Worm (Caenorhabditis elegans) whole organism, young adult: Measurements from ENCODE around the gene pdi-1.
A peak's percentile ranks its signal among the peaks of the same experiment; 100 is the strongest.

ENCODE experiments used
- B0336.3 ChIP-seq: fragments of 200-800 bp; sonication (Bioruptor generic); IDR thresholded peaks from 2 replicates; pipeline ENCODE4 v1.3.6; 2022; ENCODE audit warnings: missing genetic modification characterization, missing compliant biosample characterization
- D2030.7 ChIP-seq: fragments of 200-800 bp; sonication (Bioruptor generic); IDR thresholded peaks from 2 replicates; pipeline ENCODE4 v1.3.6; 2022; ENCODE audit warnings: missing genetic modification reagents, missing genetic modification characterization, missing compliant biosample characterization
- F10E7.11 ChIP-seq: sonication (generic microtip); optimal IDR thresholded peaks from 2 replicates; lab custom pipeline; 2017; ENCODE audit warnings: mild to moderate bottlenecking, missing genetic modification characterization, moderate library complexity, missing compliant biosample characterization
- F23B12.7 ChIP-seq: sonication (generic microtip); optimal IDR thresholded peaks from 2 replicates; lab custom pipeline; 2017; ENCODE audit warnings: missing genetic modification characterization, mild to moderate bottlenecking, missing compliant biosample characterization, antibody characterized with exemption, moderate library complexity; ENCODE audit not compliant: insufficient read depth
- F37B4.10 ChIP-seq: fragments of 200-800 bp; sonication (Bioruptor generic); IDR thresholded peaks from 2 replicates; pipeline ENCODE4 v1.3.6; 2022; ENCODE audit warnings: missing genetic modification characterization, missing compliant biosample characterization
- F49E8.2 ChIP-seq: sonication (generic microtip); optimal IDR thresholded peaks from 3 replicates; lab custom pipeline; 2017; ENCODE audit warnings: missing genetic modification characterization, mild to moderate bottlenecking, missing compliant biosample characterization, antibody characterized with exemption, moderate library complexity; ENCODE audit not compliant: insufficient read depth
- F57A8.1 ChIP-seq: fragments of 200-800 bp; sonication (Bioruptor generic); optimal IDR thresholded peaks from 2 replicates; lab custom pipeline; 2018; ENCODE audit warnings: mild to moderate bottlenecking, missing genetic modification characterization, moderate library complexity, missing compliant biosample characterization
- K11D2.4 ChIP-seq: fragments of 200-800 bp; sonication (Bioruptor generic); IDR thresholded peaks from 2 replicates; pipeline ENCODE4 v1.3.6; 2022; ENCODE audit warnings: missing genetic modification reagents, missing genetic modification characterization, missing compliant biosample characterization
- K12H6.12 ChIP-seq: fragments of 200-800 bp; sonication (Bioruptor generic); optimal IDR thresholded peaks from 2 replicates; lab custom pipeline; 2018; ENCODE audit warnings: mild to moderate bottlenecking, missing genetic modification characterization, missing compliant biosample characterization
- Y79H2A.3 ChIP-seq: fragments of 200-800 bp; sonication (Bioruptor generic); conservative IDR thresholded peaks from 2 replicates; pipeline ENCODE4 v1.3.6; 2022; ENCODE audit warnings: missing genetic modification reagents, missing genetic modification characterization, missing compliant biosample characterization
- aptf-2 ChIP-seq: fragments of 200-800 bp; sonication (Bioruptor generic); conservative IDR thresholded peaks from 2 replicates; pipeline ENCODE4 v1.3.6; 2022; ENCODE audit warnings: missing genetic modification reagents, missing genetic modification characterization, missing compliant biosample characterization
- attf-5 ChIP-seq: fragments of 200-800 bp; sonication (Bioruptor generic); optimal IDR thresholded peaks from 2 replicates; lab custom pipeline; 2018; ENCODE audit warnings: mild to moderate bottlenecking, missing genetic modification characterization, missing compliant biosample characterization
- ccch-3 ChIP-seq: fragments of 200-800 bp; sonication (Bioruptor generic); optimal IDR thresholded peaks from 2 replicates; lab custom pipeline; 2018; ENCODE audit warnings: mild to moderate bottlenecking, missing genetic modification characterization, missing compliant biosample characterization
- cebp-1 ChIP-seq, 2 experiments: fragments of 200-800 bp in 1 of 2; sonication (Bioruptor generic) in 1 of 2; sonication (generic microtip) in 1 of 2; IDR thresholded peaks in 1 of 2; optimal IDR thresholded peaks in 1 of 2; 2 replicates each; pipeline versions ENCODE4 v1.3.6 to Lab custom; 2017 to 2022; ENCODE audit warnings: missing compliant biosample characterization in 2 of 2, missing genetic modification characterization in 2 of 2, mild to moderate bottlenecking in 1 of 2, missing genetic modification reagents in 1 of 2, moderate library complexity in 1 of 2
- ceh-27 ChIP-seq: fragments of 200-800 bp; sonication (Bioruptor generic); optimal IDR thresholded peaks from 2 replicates; lab custom pipeline; 2018; ENCODE audit warnings: mild to moderate bottlenecking, missing genetic modification characterization, moderate library complexity, missing compliant biosample characterization
- ceh-79 ChIP-seq: sonication (generic microtip); optimal IDR thresholded peaks from 2 replicates; lab custom pipeline; 2017; ENCODE audit warnings: mild to moderate bottlenecking, missing genetic modification characterization, missing compliant biosample characterization
- ceh-91 ChIP-seq: fragments of 200-800 bp; sonication (Bioruptor generic); IDR thresholded peaks from 2 replicates; pipeline ENCODE4 v1.3.6; 2022; ENCODE audit warnings: missing genetic modification reagents, missing genetic modification characterization, missing compliant biosample characterization
- egl-18 ChIP-seq: fragments of 200-800 bp; sonication (Bioruptor generic); IDR thresholded peaks from 2 replicates; pipeline ENCODE4 v1.3.6; 2022; ENCODE audit warnings: missing genetic modification reagents, missing genetic modification characterization, missing compliant biosample characterization
- egrh-3 ChIP-seq: fragments of 200-800 bp; sonication (Bioruptor generic); IDR thresholded peaks from 2 replicates; pipeline ENCODE4 v1.3.6; 2022; ENCODE audit warnings: missing genetic modification reagents, missing genetic modification characterization, missing compliant biosample characterization
- fkh-3 ChIP-seq: sonication (generic microtip); optimal IDR thresholded peaks from 2 replicates; lab custom pipeline; 2016; ENCODE audit warnings: mild to moderate bottlenecking, missing genetic modification characterization, missing compliant biosample characterization
- him-1 ChIP-seq: sonication (generic microtip); optimal IDR thresholded peaks from 2 replicates; lab custom pipeline; 2016; ENCODE audit warnings: missing genotype, missing genetic modification reagents, missing genetic modification characterization, missing compliant biosample characterization
- hlh-12 ChIP-seq: sonication (generic microtip); optimal IDR thresholded peaks from 2 replicates; lab custom pipeline; 2016; ENCODE audit warnings: missing genetic modification characterization, missing compliant biosample characterization
- hmg-1.2 ChIP-seq: fragments of 200-800 bp; sonication (Bioruptor generic); IDR thresholded peaks from 2 replicates; pipeline ENCODE4 v1.3.6; 2022; ENCODE audit warnings: missing genetic modification reagents, missing genetic modification characterization, missing compliant biosample characterization
- hmg-20 ChIP-seq: fragments of 200-800 bp; sonication (Bioruptor generic); IDR thresholded peaks from 2 replicates; pipeline ENCODE4 v1.3.6; 2022; ENCODE audit warnings: missing genetic modification reagents, missing genetic modification characterization, missing compliant biosample characterization
- lag-1 ChIP-seq: fragments of 200-800 bp; sonication (Bioruptor generic); IDR thresholded peaks from 2 replicates; pipeline ENCODE4 v1.3.6; 2022; ENCODE audit warnings: missing genetic modification reagents, missing genetic modification characterization, missing compliant biosample characterization
- lin-35 ChIP-seq, 3 experiments: fragments of 150-350 bp in 2 of 3; sonication (generic microtip) in 1 of 3; optimal IDR thresholded peaks; 2 replicates each; lab custom pipeline; 2014 to 2018; ENCODE audit warnings: missing biosample characterization in 3 of 3, missing genetic modification characterization in 3 of 3, missing genetic modification reagents in 3 of 3
- lin-40 ChIP-seq: sonication (generic microtip); optimal IDR thresholded peaks from 2 replicates; lab custom pipeline; 2016; ENCODE audit warnings: missing genetic modification characterization, mild to moderate bottlenecking, missing compliant biosample characterization, missing genotype, missing genetic modification reagents
- lin-54 ChIP-seq: fragments of 200-800 bp; sonication (Bioruptor generic); optimal IDR thresholded peaks from 2 replicates; lab custom pipeline; 2018; ENCODE audit warnings: mild to moderate bottlenecking, missing genetic modification characterization, missing compliant biosample characterization
- lir-1 ChIP-seq: fragments of 200-800 bp; sonication (Bioruptor generic); conservative IDR thresholded peaks from 2 replicates; pipeline ENCODE4 v1.3.6; 2022; ENCODE audit warnings: missing genetic modification reagents, missing genetic modification characterization, missing compliant biosample characterization
- lsl-1 ChIP-seq: fragments of 200-800 bp; sonication (Bioruptor generic); optimal IDR thresholded peaks from 2 replicates; lab custom pipeline; 2018; ENCODE audit warnings: mild to moderate bottlenecking, missing genetic modification characterization, moderate library complexity, missing compliant biosample characterization
- lsy-27 ChIP-seq: sonication (generic microtip); optimal IDR thresholded peaks from 2 replicates; lab custom pipeline; 2017; ENCODE audit warnings: missing genetic modification characterization, mild to moderate bottlenecking, missing compliant biosample characterization, antibody characterized with exemption, missing genotype, borderline replicate concordance; ENCODE audit not compliant: insufficient read depth
- madf-10 ChIP-seq: sonication (generic microtip); optimal IDR thresholded peaks from 2 replicates; lab custom pipeline; 2016; ENCODE audit warnings: mild to moderate bottlenecking, missing genetic modification characterization, missing compliant biosample characterization
- madf-6 ChIP-seq: fragments of 200-800 bp; sonication (Bioruptor generic); IDR thresholded peaks from 2 replicates; pipeline ENCODE4 v1.3.6; 2022; ENCODE audit warnings: missing genetic modification reagents, missing genetic modification characterization, missing compliant biosample characterization
- mes-4 ChIP-seq: sonication (generic microtip); optimal IDR thresholded peaks from 2 replicates; lab custom pipeline; 2016; ENCODE audit warnings: missing genotype, missing genetic modification characterization, missing compliant biosample characterization
- mxl-1 ChIP-seq: sonication (generic microtip); optimal IDR thresholded peaks from 2 replicates; lab custom pipeline; 2016; ENCODE audit warnings: missing genetic modification characterization, missing compliant biosample characterization
- nfyb-1 ChIP-seq: fragments of 200-800 bp; sonication (Bioruptor generic); IDR thresholded peaks from 2 replicates; pipeline ENCODE4 v1.3.6; 2022; ENCODE audit warnings: missing genetic modification reagents, missing genetic modification characterization, missing compliant biosample characterization
- nhr-90 ChIP-seq: sonication (generic microtip); optimal IDR thresholded peaks from 2 replicates; lab custom pipeline; 2016; ENCODE audit warnings: missing genotype, mild to moderate bottlenecking, missing genetic modification characterization, missing compliant biosample characterization
- rpc-1 ChIP-seq, 2 experiments: fragments of 150-350 bp in 1 of 2; sonication (generic microtip) in 1 of 2; optimal IDR thresholded peaks; 2 replicates each; lab custom pipeline; 2014 to 2018; ENCODE audit warnings: missing biosample characterization in 1 of 2, missing genetic modification characterization in 1 of 2, missing genetic modification reagents in 1 of 2, missing genotype in 1 of 2
- tbx-9 ChIP-seq: sonication (generic microtip); optimal IDR thresholded peaks from 2 replicates; lab custom pipeline; 2016; ENCODE audit warnings: borderline replicate concordance, missing genetic modification characterization, inconsistent platforms, missing compliant biosample characterization
- unc-62 ChIP-seq: fragments of 150-350 bp; optimal IDR thresholded peaks from 2 replicates; lab custom pipeline; 2014; ENCODE audit warnings: missing biosample characterization, missing genetic modification reagents, missing genetic modification characterization
- ztf-3 ChIP-seq: fragments of 200-800 bp; sonication (Bioruptor generic); optimal IDR thresholded peaks from 2 replicates; lab custom pipeline; 2018; ENCODE audit warnings: mild to moderate bottlenecking, missing genetic modification characterization, missing compliant biosample characterization
- ztf-6 ChIP-seq: fragments of 200-800 bp; sonication (Bioruptor generic); IDR thresholded peaks from 2 replicates; pipeline ENCODE4 v1.3.6; 2022; ENCODE audit warnings: missing genetic modification reagents, missing genetic modification characterization, missing compliant biosample characterization

The pdi-1 gene

DNA sequence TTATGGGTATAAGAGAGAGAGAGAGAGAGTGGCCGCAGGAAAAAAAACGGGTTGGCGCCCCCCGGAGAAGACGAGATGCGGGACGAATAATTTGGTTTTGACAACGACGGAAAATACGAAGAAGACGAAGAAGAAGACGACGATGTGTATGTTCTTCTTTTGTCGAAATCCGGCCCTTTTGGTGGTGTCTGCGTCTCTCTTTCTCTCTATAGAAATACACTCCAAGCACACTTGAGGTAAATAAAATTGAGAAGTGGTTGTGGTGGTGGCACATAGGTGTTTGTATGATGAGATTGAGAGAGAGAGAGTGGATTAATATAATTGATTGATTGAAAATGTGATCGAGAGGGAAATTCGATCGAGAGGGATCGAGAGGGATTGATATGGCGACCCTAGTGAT is 28.4 kb downstream of the pdi-1 start:
- peak; percentile 22 for TF ChIP-seq K12H6.12 (tag; lab: Kevin White, UChicago)
- peak in 1 of 3 experiments; percentile 2 for TF ChIP-seq lin-35 (GFP tag; optimal IDR thresholded peaks at IDR 0.05; lab: Kevin White, UChicago)
- peak; percentile 11 for TF ChIP-seq lin-40 (tag; lab: Kevin White, UChicago)
- peak; percentile 89 for TF ChIP-seq ceh-27 (GFP tag; lab: Kevin White, UChicago)
- TF ChIP-seq cebp-1 (GFP tag; IDR thresholded peaks at IDR 0.05; lab: Robert Waterston, UW), result no peak
- TF ChIP-seq cebp-1 (tag; optimal IDR thresholded peaks at IDR 0.05; lab: Kevin White, UChicago), result peak; percentile 21
- no peak for TF ChIP-seq K11D2.4

DNA sequence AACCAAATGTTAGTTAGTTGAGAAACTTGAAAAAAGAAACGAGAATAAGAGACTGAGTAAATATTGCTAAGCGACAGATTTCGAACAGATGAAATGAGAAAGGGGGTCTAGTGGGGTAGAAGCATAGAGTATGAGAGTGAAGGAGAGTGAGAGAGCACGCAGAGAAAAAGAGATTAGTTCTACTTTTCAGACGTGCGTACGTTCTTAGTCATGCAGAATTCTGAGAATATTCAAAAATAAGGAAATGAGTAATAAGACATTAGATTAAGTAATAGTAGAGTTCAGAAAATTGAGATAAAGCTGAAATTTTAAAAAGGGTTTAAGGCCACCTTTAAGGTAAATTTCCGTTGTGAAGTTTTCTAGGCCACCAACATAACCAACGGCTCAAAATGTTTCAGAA is 30.3 kb downstream of the pdi-1 start:
- no peak for TF ChIP-seq ztf-3
- TF ChIP-seq hmg-1.2 (GFP tag; lab: Robert Waterston, UW), result 0 out of 2 replicates have a peak, but pooled peaks have one; percentile 5
- TF ChIP-seq, all 124 proteins: peak for 1

DNA sequence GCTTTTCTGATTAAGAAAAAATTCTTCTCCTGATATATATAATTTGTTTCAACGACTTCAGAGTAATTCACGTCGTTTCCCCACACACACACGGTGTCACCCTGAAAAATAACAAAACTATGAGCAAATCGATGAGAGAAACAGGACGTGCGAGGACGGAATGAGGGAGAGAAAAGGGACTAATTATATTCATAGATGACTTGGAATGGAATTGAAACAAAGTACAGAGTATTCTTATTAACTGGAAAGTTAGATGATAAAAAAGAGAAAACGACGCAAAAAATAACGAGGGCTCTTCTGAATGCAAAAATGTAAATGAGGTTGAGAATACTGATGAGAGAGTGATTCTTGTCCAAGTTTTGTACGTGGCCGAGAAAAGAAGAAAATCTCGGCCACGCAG is 30.9 kb downstream of the pdi-1 start, which contains the start of gene C46F11.6:
Gene C46F11.6 (minus strand): TSS at position 101 of the 400 bp plus-strand sequence.
- TF ChIP-seq mxl-1 (tag; lab: Kevin White, UChicago) (no peak), nhr-90 (tag; lab: Kevin White, UChicago) (no peak), hlh-12 (no peak), F57A8.1 (no peak)
- TF ChIP-seq, all 124 proteins: peak for 0

DNA sequence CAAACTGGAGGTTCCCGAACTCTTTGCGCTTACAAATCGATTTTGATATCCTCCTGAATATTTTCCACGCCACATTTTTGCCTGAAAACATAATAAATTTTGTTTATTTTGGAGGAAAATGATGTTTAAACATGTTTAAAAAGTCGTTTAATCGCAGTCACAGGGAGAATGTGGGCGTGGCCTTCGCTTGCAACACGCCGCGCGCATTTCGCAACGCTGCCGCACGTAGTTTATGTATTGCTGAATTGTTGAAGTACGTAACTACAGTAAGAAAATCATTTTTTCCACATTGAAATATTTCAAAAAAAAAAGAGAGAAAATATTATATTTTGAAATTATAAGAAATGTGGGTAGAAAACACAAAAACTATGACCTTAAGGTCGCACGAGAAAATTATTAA is 37.0 kb downstream of the pdi-1 start, which contains the start of gene C46F11.4:
Gene C46F11.4 (minus strand): TSS at position 81 of the 400 bp plus-strand sequence.
- TF ChIP-seq ztf-6, result no peak
- TF ChIP-seq lag-1 (GFP tag; lab: Robert Waterston, UW), result no peak
- TF ChIP-seq D2030.7 (GFP tag; lab: Robert Waterston, UW), result no peak
- no peak for TF ChIP-seq ccch-3 (GFP tag; lab: Kevin White, UChicago)
- no peak for TF ChIP-seq aptf-2 (GFP tag; lab: Robert Waterston, UW)
- no peak for TF ChIP-seq lsy-27 (tag; lab: Kevin White, UChicago)
- peak; percentile 28 for TF ChIP-seq lin-54 (GFP tag; lab: Kevin White, UChicago)
- TF ChIP-seq egl-18 (GFP tag; lab: Robert Waterston, UW), result no peak
- TF ChIP-seq hmg-20 (GFP tag; lab: Robert Waterston, UW), result no peak
- no peak for TF ChIP-seq F23B12.7 (tag; lab: Kevin White, UChicago)
- TF ChIP-seq egrh-3, result no peak
- TF ChIP-seq mes-4, result no peak
- TF ChIP-seq lir-1, result no peak
- TF ChIP-seq cebp-1 (GFP tag; IDR thresholded peaks at IDR 0.05; lab: Robert Waterston, UW), result peak; percentile 32; the same call in 1 of the 2 replicates
- TF ChIP-seq cebp-1 (tag; optimal IDR thresholded peaks at IDR 0.05; lab: Kevin White, UChicago), result peak; percentile 87
- peak; percentile 32 for TF ChIP-seq F49E8.2 (tag; lab: Kevin White, UChicago)
- TF ChIP-seq F10E7.11, result no peak
- TF ChIP-seq nfyb-1 (GFP tag; lab: Robert Waterston, UW), result 0 out of 2 replicates have a peak, but pooled peaks have one; percentile 34
- TF ChIP-seq ceh-79, result no peak
- peak in 1 of 3 experiments; percentile 39 for TF ChIP-seq lin-35 (GFP tag; optimal IDR thresholded peaks at IDR 0.05; lab: Kevin White, UChicago)
- TF ChIP-seq ztf-3, result no peak
- TF ChIP-seq B0336.3 (GFP tag; lab: Robert Waterston, UW), result no peak
- TF ChIP-seq madf-10 (tag; lab: Kevin White, UChicago), result peak; percentile 6
- no peak for TF ChIP-seq fkh-3 (tag; lab: Kevin White, UChicago)
- no peak for TF ChIP-seq F37B4.10 (GFP tag; lab: Robert Waterston, UW)
- no peak for TF ChIP-seq lsl-1 (GFP tag; lab: Kevin White, UChicago)
- TF ChIP-seq him-1 (tag; lab: Kevin White, UChicago), result peak; percentile 66
- TF ChIP-seq Y79H2A.3 (GFP tag; lab: Robert Waterston, UW), result no peak
- peak; percentile 61 for TF ChIP-seq madf-6 (GFP tag; lab: Robert Waterston, UW)
- TF ChIP-seq unc-62, result no peak
- peak; percentile 46 for TF ChIP-seq rpc-1 (optimal IDR thresholded peaks at IDR 0.05; lab: Kevin White, UChicago)
- TF ChIP-seq rpc-1 (tag; optimal IDR thresholded peaks at IDR 0.05; lab: Kevin White, UChicago), result no peak
- no peak for TF ChIP-seq tbx-9 (tag; lab: Kevin White, UChicago)
- no peak for TF ChIP-seq ceh-91 (GFP tag; lab: Robert Waterston, UW)
- TF ChIP-seq attf-5 (GFP tag; lab: Kevin White, UChicago), result peak; percentile 26
